Worm (Caenorhabditis elegans): ENCODE measurements around the gene fbxb-18.
"Not testable (repeated sequence)": the region's sequence is repeated elsewhere in the genome, so short reads cannot be mapped to it uniquely, and the experiment has no call there.

DNA sequence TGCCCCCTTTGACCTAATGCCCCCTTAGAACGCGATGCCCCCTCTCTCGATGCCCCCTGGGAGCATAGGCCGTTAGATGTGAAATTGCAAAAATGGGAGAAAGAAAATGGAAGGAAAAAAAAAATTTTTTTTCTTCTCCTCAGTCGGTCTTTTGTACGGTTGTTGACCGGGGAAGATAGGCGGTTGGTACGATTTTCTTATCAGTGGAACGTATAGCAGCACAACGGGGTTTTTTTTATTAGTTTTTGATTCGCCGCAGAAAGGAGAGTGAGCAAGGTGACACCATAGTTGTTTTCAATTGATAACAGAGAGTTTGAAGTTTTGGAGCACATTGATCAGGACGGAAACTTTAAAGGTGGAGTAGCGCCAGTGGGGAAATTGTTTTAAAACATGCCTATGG lies 29.0 kb downstream of the fbxb-18 start:
- TF ChIP-seq nhr-12 (tag; optimal IDR thresholded peaks at IDR 0.05); dpl-1 (GFP tag; optimal IDR thresholded peaks at IDR 0.05); lin-13 (GFP tag; optimal IDR thresholded peaks at IDR 0.05); nhr-77 (tag; optimal IDR thresholded peaks at IDR 0.05); unc-130 (tag; optimal IDR thresholded peaks at IDR 0.05); unc-62 (GFP tag; optimal IDR thresholded peaks at IDR 0.05); snpc-4 (tag; optimal IDR thresholded peaks at IDR 0.05): not testable (repeated sequence)
- peak; percentile 74 for TF ChIP-seq elt-2 (tag; optimal IDR thresholded peaks at IDR 0.05)
